Worm (Caenorhabditis elegans) whole organism, L4/young adult: ENCODE measurements around the gene F45E12.6.

Experiments
- W03F9.2 ChIP-seq: fragments of 150-350 bp; optimal IDR thresholded peaks from 2 replicates; lab custom pipeline; 2014; ENCODE audit warnings: missing biosample characterization, missing genetic modification characterization
- dao-5 ChIP-seq: sonication (generic microtip); optimal IDR thresholded peaks from 2 replicates; lab custom pipeline; 2016; ENCODE audit warnings: missing genotype, missing genetic modification characterization, moderate library complexity, missing compliant biosample characterization

DNA sequence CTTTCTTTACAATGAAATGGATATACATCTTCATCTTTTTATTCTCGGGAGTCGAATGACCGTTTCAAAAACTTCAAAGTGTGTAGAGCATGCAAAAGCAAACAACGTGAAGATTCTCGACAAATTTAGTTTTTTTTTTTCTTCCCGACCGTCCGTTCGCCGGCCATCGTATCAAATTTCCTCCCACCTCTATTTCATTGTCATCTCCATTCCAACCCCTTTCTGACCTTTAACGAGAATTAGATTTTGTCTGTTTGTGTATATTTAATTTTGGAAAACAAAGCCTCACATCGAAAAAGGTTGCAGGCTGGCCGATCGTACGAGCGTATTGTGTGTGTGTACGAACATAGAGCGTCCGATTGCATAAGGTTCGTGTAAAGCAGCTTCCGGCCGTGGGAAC is 14.9 kb downstream of the F45E12.6 start, which contains the start of gene C30G12.1:
- TF ChIP-seq dao-5 (no peak), W03F9.2 (tag; lab: Kevin White, UChicago) (no peak)
